Fruit fly (Drosophila melanogaster) Kc167 (cell line): ENCODE results near the gene CG13096.

ENCODE experiments used
- Myc ChIP-seq: fragments of >200 bp; optimal IDR thresholded peaks from 2 replicates; lab custom pipeline; 2017; ENCODE audit warnings: missing external identifiers
- h ChIP-seq: fragments of >200 bp; optimal IDR thresholded peaks from 3 replicates; lab custom pipeline; 2018; ENCODE audit warnings: missing external identifiers
- insv ChIP-seq: fragments of >200 bp; optimal IDR thresholded peaks from 3 replicates; lab custom pipeline; 2018; ENCODE audit warnings: missing external identifiers
- psq ChIP-seq: fragments of >200 bp; optimal IDR thresholded peaks from 2 replicates; lab custom pipeline; 2017; ENCODE audit warnings: missing external identifiers
- ttk ChIP-seq: sonication (Bioruptor generic); optimal IDR thresholded peaks from 2 replicates; lab custom pipeline; 2017; ENCODE audit warnings: missing external identifiers

- no peak for TF ChIP-seq Myc (lab: Kevin White, UChicago)
- TF ChIP-seq ttk (lab: Kevin White, UChicago), result no peak
- TF ChIP-seq insv (lab: Kevin White, UChicago), result no peak
- no peak for TF ChIP-seq psq (lab: Kevin White, UChicago)
- no peak for TF ChIP-seq h (lab: Kevin White, UChicago)
These were observed 21.2 kb downstream of the CG13096 start, which contains the start of gene CG43400 for dm6 chr2L:8490439-8490838.
